Worm (Caenorhabditis elegans) whole organism, L4 larva: Measurements from ENCODE around the gene W06F12.3.

Source experiments
- F26F4.8 ChIP-seq: fragments of 200-800 bp; sonication (Bioruptor generic); conservative IDR thresholded peaks from 2 replicates; pipeline ENCODE4 v1.3.6; 2022; ENCODE audit warnings: missing genetic modification characterization, missing compliant biosample characterization
- R02D3.7 ChIP-seq: fragments of 150-350 bp; sonication (generic microtip); optimal IDR thresholded peaks from 3 replicates; lab custom pipeline; 2014; ENCODE audit warnings: missing biosample characterization, missing genetic modification characterization
- T26A8.4 ChIP-seq: fragments of 200-800 bp; sonication (Bioruptor generic); IDR thresholded peaks from 2 replicates; pipeline ENCODE4 v1.3.6; 2022; ENCODE audit warnings: missing genetic modification characterization, missing compliant biosample characterization
- Y48G9A.11 ChIP-seq: fragments of 200-800 bp; sonication (Bioruptor generic); IDR thresholded peaks from 2 replicates; pipeline ENCODE4 v1.3.6; 2022; ENCODE audit warnings: missing genetic modification reagents, missing genetic modification characterization, missing compliant biosample characterization
- Y75B8A.6 ChIP-seq: fragments of 200-800 bp; sonication (Bioruptor generic); IDR thresholded peaks from 2 replicates; pipeline ENCODE4 v1.3.6; 2022; ENCODE audit warnings: missing genetic modification reagents, missing genetic modification characterization, missing compliant biosample characterization
- aha-1 ChIP-seq: fragments of 150-350 bp; peaks from one replicate; lab custom pipeline; 2014; ENCODE audit warnings: missing biosample characterization, missing genetic modification characterization
- ceh-20 ChIP-seq: fragments of 200-800 bp; sonication (Bioruptor generic); IDR thresholded peaks from 2 replicates; pipeline ENCODE4 v1.3.6; 2022; ENCODE audit warnings: missing genetic modification reagents, missing genetic modification characterization, missing compliant biosample characterization
- ctbp-1 ChIP-seq: fragments of 200-800 bp; sonication (Bioruptor generic); IDR thresholded peaks from 2 replicates; pipeline ENCODE4 v1.3.6; 2022; ENCODE audit warnings: missing genetic modification reagents, missing genetic modification characterization, missing compliant biosample characterization
- daf-19 ChIP-seq: fragments of 200-800 bp; sonication (Bioruptor generic); conservative IDR thresholded peaks from 2 replicates; pipeline ENCODE4 v1.3.6; 2022; ENCODE audit warnings: missing genetic modification characterization, missing compliant biosample characterization
- dmd-9 ChIP-seq: fragments of 200-800 bp; sonication (Bioruptor generic); IDR thresholded peaks from 2 replicates; pipeline ENCODE4 v1.3.6; 2022; ENCODE audit warnings: missing genetic modification reagents, missing genetic modification characterization, missing compliant biosample characterization
- egl-43 ChIP-seq: fragments of 200-800 bp; sonication (Bioruptor generic); IDR thresholded peaks from 2 replicates; pipeline ENCODE4 v1.3.6; 2022; ENCODE audit warnings: missing genetic modification reagents, missing genetic modification characterization, missing compliant biosample characterization
- gei-8 ChIP-seq: fragments of 200-800 bp; sonication (Bioruptor generic); optimal IDR thresholded peaks from 2 replicates; lab custom pipeline; 2018; ENCODE audit warnings: mild to moderate bottlenecking, missing genetic modification characterization, missing compliant biosample characterization
- hlh-30 ChIP-seq: sonication (generic microtip); optimal IDR thresholded peaks from 2 replicates; lab custom pipeline; 2017; ENCODE audit warnings: antibody characterized with exemption, mild to moderate bottlenecking, missing genetic modification characterization, missing compliant biosample characterization; ENCODE audit not compliant: insufficient read depth
- hmg-1.1 ChIP-seq: fragments of 200-800 bp; sonication (Bioruptor generic); IDR thresholded peaks from 2 replicates; pipeline ENCODE4 v1.3.6; 2022; ENCODE audit warnings: missing genetic modification reagents, missing genetic modification characterization, missing compliant biosample characterization
- lim-7 ChIP-seq: fragments of 200-800 bp; sonication (Bioruptor generic); IDR thresholded peaks from 2 replicates; pipeline ENCODE4 v1.3.6; 2022; ENCODE audit warnings: missing genetic modification characterization, missing compliant biosample characterization
- lin-1 ChIP-seq: fragments of 200-800 bp; sonication (Bioruptor generic); IDR thresholded peaks from 2 replicates; pipeline ENCODE4 v1.3.6; 2022; ENCODE audit warnings: missing genetic modification reagents, missing genetic modification characterization, missing compliant biosample characterization
- lin-13 ChIP-seq: fragments of 150-350 bp; optimal IDR thresholded peaks from 2 replicates; lab custom pipeline; 2014; ENCODE audit warnings: missing biosample characterization, missing genetic modification reagents, missing genetic modification characterization
- lin-29 ChIP-seq: fragments of 200-800 bp; sonication (Bioruptor generic); IDR thresholded peaks from 2 replicates; pipeline ENCODE4 v1.3.6; 2022; ENCODE audit warnings: missing genetic modification reagents, missing genetic modification characterization, missing compliant biosample characterization
- lin-39 ChIP-seq: fragments of 150-350 bp; optimal IDR thresholded peaks from 2 replicates; lab custom pipeline; 2014; ENCODE audit warnings: missing biosample characterization, missing genetic modification reagents, missing genetic modification characterization
- madf-5 ChIP-seq, 2 experiments: fragments of 200-800 bp; sonication (Bioruptor generic); IDR thresholded peaks; 2 replicates each; pipeline ENCODE4 v1.3.6; 2022; ENCODE audit warnings: missing compliant biosample characterization in 2 of 2, missing genetic modification characterization in 2 of 2
- madf-9 ChIP-seq: fragments of 200-800 bp; sonication (Bioruptor generic); conservative IDR thresholded peaks from 2 replicates; pipeline ENCODE4 v1.3.6; 2022; ENCODE audit warnings: missing genetic modification reagents, missing genetic modification characterization, missing compliant biosample characterization
- mdl-1 ChIP-seq, 2 experiments: fragments of 150-350 bp in 1 of 2; sonication (generic microtip) in 1 of 2; optimal IDR thresholded peaks; 2 replicates each; lab custom pipeline; 2014 to 2017; ENCODE audit warnings: missing biosample characterization in 2 of 2, missing genetic modification characterization in 2 of 2
- mdt-29 ChIP-seq: fragments of 200-800 bp; sonication (Bioruptor generic); IDR thresholded peaks from 2 replicates; pipeline ENCODE4 v1.3.6; 2022; ENCODE audit warnings: missing genetic modification reagents, missing genetic modification characterization, missing compliant biosample characterization
- mep-1 ChIP-seq: fragments of 150-350 bp; sonication (generic microtip); optimal IDR thresholded peaks from 3 replicates; lab custom pipeline; 2014; ENCODE audit warnings: missing biosample characterization, missing genetic modification characterization
- mxl-2 ChIP-seq: fragments of 200-800 bp; sonication (Bioruptor generic); conservative IDR thresholded peaks from 2 replicates; pipeline ENCODE4 v1.3.6; 2022; ENCODE audit warnings: missing genetic modification reagents, missing genetic modification characterization, missing compliant biosample characterization
- nhr-25 ChIP-seq: sonication (generic microtip); optimal IDR thresholded peaks from 2 replicates; lab custom pipeline; 2017; ENCODE audit warnings: missing genetic modification characterization, mild to moderate bottlenecking, missing compliant biosample characterization, antibody characterized with exemption, moderate library complexity, borderline replicate concordance; ENCODE audit not compliant: insufficient read depth
- nhr-28 ChIP-seq: fragments of 150-350 bp; optimal IDR thresholded peaks from 2 replicates; lab custom pipeline; 2014; ENCODE audit warnings: missing biosample characterization, missing genetic modification characterization
- nhr-41 ChIP-seq: fragments of 200-800 bp; sonication (Bioruptor generic); IDR thresholded peaks from 2 replicates; pipeline ENCODE4 v1.3.6; 2022; ENCODE audit warnings: missing genetic modification reagents, missing genetic modification characterization, missing compliant biosample characterization
- nhr-42 ChIP-seq: fragments of 200-800 bp; sonication (Bioruptor generic); IDR thresholded peaks from 2 replicates; pipeline ENCODE4 v1.3.6; 2022; ENCODE audit warnings: missing genetic modification characterization, missing compliant biosample characterization
- nhr-6 ChIP-seq: fragments of 150-350 bp; optimal IDR thresholded peaks from 2 replicates; lab custom pipeline; 2014; ENCODE audit warnings: missing biosample characterization, missing genetic modification characterization
- nhr-77 ChIP-seq: fragments of 150-350 bp; optimal IDR thresholded peaks from 2 replicates; lab custom pipeline; 2014; ENCODE audit warnings: missing biosample characterization, missing genetic modification characterization
- php-3 ChIP-seq: fragments of 200-800 bp; sonication (Bioruptor generic); IDR thresholded peaks from 2 replicates; pipeline ENCODE4 v1.3.6; 2022; ENCODE audit warnings: missing genetic modification reagents, missing genetic modification characterization, missing compliant biosample characterization
- rbr-2 ChIP-seq: sonication (generic microtip); optimal IDR thresholded peaks from 2 replicates; lab custom pipeline; 2016; ENCODE audit warnings: missing genotype, missing genetic modification characterization, missing compliant biosample characterization
- set-16 ChIP-seq: fragments of 200-800 bp; sonication (Bioruptor generic); IDR thresholded peaks from 2 replicates; pipeline ENCODE4 v1.3.6; 2022; ENCODE audit warnings: missing genetic modification reagents, missing genetic modification characterization, missing compliant biosample characterization
- snpc-1.2 ChIP-seq: fragments of 200-800 bp; sonication (Bioruptor generic); IDR thresholded peaks from 2 replicates; pipeline ENCODE4 v1.3.6; 2022; ENCODE audit warnings: missing genetic modification reagents, missing genetic modification characterization, missing compliant biosample characterization
- spr-1 ChIP-seq: sonication (generic microtip); optimal IDR thresholded peaks from 2 replicates; lab custom pipeline; 2016; ENCODE audit warnings: mild to moderate bottlenecking, missing genetic modification characterization, missing compliant biosample characterization
- tag-97 ChIP-seq: fragments of 200-800 bp; sonication (Bioruptor generic); IDR thresholded peaks from 2 replicates; pipeline ENCODE4 v1.3.6; 2022; ENCODE audit warnings: missing genetic modification characterization, missing compliant biosample characterization
- tra-1 ChIP-seq: fragments of 200-800 bp; sonication (Bioruptor generic); IDR thresholded peaks from 2 replicates; pipeline ENCODE4 v1.3.6; 2022; ENCODE audit warnings: missing genetic modification reagents, missing genetic modification characterization, missing compliant biosample characterization
- unc-62 ChIP-seq, 3 experiments: fragments of 150-350 bp in 1 of 3; sonication (generic microtip); optimal IDR thresholded peaks in 2 of 3; peaks in 1 of 3; 1 replicate in 1 of 3; 2 replicates in 2 of 3; lab custom pipeline; 2014 to 2017; ENCODE audit warnings: missing biosample characterization in 3 of 3, missing genetic modification characterization in 3 of 3, missing genetic modification reagents in 3 of 3, missing genotype in 1 of 3
- vab-7 ChIP-seq: fragments of 200-800 bp; sonication (Bioruptor generic); IDR thresholded peaks from 2 replicates; pipeline ENCODE4 v1.3.6; 2022; ENCODE audit warnings: missing genetic modification reagents, missing genetic modification characterization, missing compliant biosample characterization
- zfp-2 ChIP-seq: sonication (generic microtip); optimal IDR thresholded peaks from 2 replicates; lab custom pipeline; 2016; ENCODE audit warnings: mild to moderate bottlenecking, missing genetic modification characterization, missing compliant biosample characterization
- zip-2 ChIP-seq: fragments of 150-350 bp; optimal IDR thresholded peaks from 2 replicates; lab custom pipeline; 2014; ENCODE audit warnings: missing biosample characterization, missing genetic modification characterization

W06F12.3 gene

ce11 chrIII:13721066-13721465 lies 13.8 kb upstream of the W06F12.3 start (continued):
- TF ChIP-seq mxl-2 (no peak), ceh-20 (peak; percentile 30; the same call in 1 of the 2 replicates), tag-97 (GFP tag; lab: Robert Waterston, UW) (no peak), mdt-29 (GFP tag; lab: Robert Waterston, UW) (0 out of 2 replicates have a peak, but pooled peaks have one; percentile 12), R02D3.7 (no peak), lim-7 (peak; percentile 63; the same call in 1 of the 2 replicates), dmd-9 (GFP tag; lab: Robert Waterston, UW) (no peak), lin-39 (tag; lab: Kevin White, UChicago) (no peak), php-3 (GFP tag; lab: Robert Waterston, UW) (no peak; the same call in 1 of the 2 replicates), spr-1 (tag; lab: Kevin White, UChicago) (peak; percentile 25), F26F4.8 (GFP tag; lab: Robert Waterston, UW) (no peak), hlh-30 (peak; percentile 42), vab-7 (GFP tag; lab: Robert Waterston, UW) (no peak), tra-1 (GFP tag; lab: Robert Waterston, UW) (no peak), nhr-42 (GFP tag; lab: Robert Waterston, UW) (no peak), egl-43 (GFP tag; lab: Robert Waterston, UW) (peak; percentile 83), T26A8.4 (GFP tag; lab: Robert Waterston, UW) (peak; percentile 74), set-16 (GFP tag; lab: Robert Waterston, UW) (peak; percentile 98), zfp-2 (tag; lab: Kevin White, UChicago) (no peak), daf-19 (no peak), Y75B8A.6 (GFP tag; lab: Robert Waterston, UW) (no peak), nhr-28 (no peak), lin-29 (peak; percentile 51; the same call in 1 of the 2 replicates), zip-2 (tag; lab: Kevin White, UChicago) (no peak), lin-1 (0 out of 2 replicates have a peak, but pooled peaks have one; percentile 19), mdl-1 (tag; optimal IDR thresholded peaks at IDR 0.05; lab: Kevin White, UChicago) (peak in 1 of 2 experiments; percentile 23), ctbp-1 (GFP tag; lab: Robert Waterston, UW) (0 out of 2 replicates have a peak, but pooled peaks have one; percentile 34), mep-1 (tag; lab: Kevin White, UChicago) (peak; percentile 28), unc-62 (GFP tag; optimal IDR thresholded peaks at IDR 0.05 in 1 of 2; lab: Kevin White, UChicago) (no peak), unc-62 (tag; optimal IDR thresholded peaks at IDR 0.05; lab: Kevin White, UChicago) (no peak), madf-9 (GFP tag; lab: Robert Waterston, UW) (no peak), aha-1 (tag; lab: Kevin White, UChicago) (peak; percentile 88), nhr-25 (tag; lab: Kevin White, UChicago) (peak; percentile 54), snpc-1.2 (GFP tag; lab: Robert Waterston, UW) (0 out of 2 replicates have a peak, but pooled peaks have one; percentile 39), gei-8 (GFP tag; lab: Kevin White, UChicago) (no peak), nhr-41 (GFP tag; lab: Robert Waterston, UW) (no peak), madf-5 (GFP tag; IDR thresholded peaks at IDR 0.05; lab: Robert Waterston, UW) (no peak), hmg-1.1 (GFP tag; lab: Robert Waterston, UW) (no peak; the same call in 1 of the 2 replicates), nhr-77 (no peak), nhr-6 (tag; lab: Kevin White, UChicago) (peak; percentile 10), rbr-2 (tag; lab: Kevin White, UChicago) (peak; percentile 9), lin-13 (GFP tag; lab: Kevin White, UChicago) (no peak), Y48G9A.11 (0 out of 2 replicates have a peak, but pooled peaks have one; percentile 5)
